Worm (Caenorhabditis elegans) whole organism, L2 larva: ENCODE measurements around the gene ZK632.4.

Experiments
- elt-3 ChIP-seq: sonication (generic microtip); optimal IDR thresholded peaks from 2 replicates; lab custom pipeline; 2017; ENCODE audit warnings: missing biosample characterization, missing genetic modification characterization
- nhr-12 ChIP-seq: fragments of 150-350 bp; optimal IDR thresholded peaks from 2 replicates; lab custom pipeline; 2014; ENCODE audit warnings: missing biosample characterization, missing genetic modification characterization

DNA sequence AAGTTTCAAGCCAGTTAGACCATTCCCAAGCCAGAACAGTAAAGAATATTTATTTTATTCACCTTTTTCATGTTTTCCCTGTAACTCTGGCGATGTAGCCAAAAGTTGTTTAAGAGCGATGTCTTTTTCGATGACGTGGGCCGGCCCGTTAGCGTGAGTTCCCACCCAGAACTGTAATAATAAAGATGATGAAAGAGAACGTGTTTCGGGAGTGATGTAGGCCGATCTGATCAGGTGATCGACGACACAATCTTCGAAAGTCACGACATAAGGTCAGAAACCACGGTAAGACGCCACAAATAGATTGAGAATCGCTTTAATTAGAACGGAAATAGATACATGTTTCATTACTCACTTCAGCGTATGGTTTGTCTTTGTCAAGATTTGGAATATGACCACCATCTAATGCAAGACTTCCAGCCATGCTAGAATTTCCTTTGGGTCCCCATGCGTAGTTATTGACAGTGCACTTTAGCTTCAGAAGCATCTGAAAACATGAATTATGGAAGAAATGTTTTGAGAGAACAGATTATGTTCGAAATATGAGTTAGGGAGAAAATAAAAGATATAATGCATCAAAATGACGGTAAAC, at the start of gene ZK632.4:
- no peak for TF ChIP-seq nhr-12 (tag; lab: Kevin White, UChicago)
- no peak for TF ChIP-seq elt-3 (tag; lab: Kevin White, UChicago)
